ENCODE assay signal across 1 worm cellular context in the genomic region with DNA sequence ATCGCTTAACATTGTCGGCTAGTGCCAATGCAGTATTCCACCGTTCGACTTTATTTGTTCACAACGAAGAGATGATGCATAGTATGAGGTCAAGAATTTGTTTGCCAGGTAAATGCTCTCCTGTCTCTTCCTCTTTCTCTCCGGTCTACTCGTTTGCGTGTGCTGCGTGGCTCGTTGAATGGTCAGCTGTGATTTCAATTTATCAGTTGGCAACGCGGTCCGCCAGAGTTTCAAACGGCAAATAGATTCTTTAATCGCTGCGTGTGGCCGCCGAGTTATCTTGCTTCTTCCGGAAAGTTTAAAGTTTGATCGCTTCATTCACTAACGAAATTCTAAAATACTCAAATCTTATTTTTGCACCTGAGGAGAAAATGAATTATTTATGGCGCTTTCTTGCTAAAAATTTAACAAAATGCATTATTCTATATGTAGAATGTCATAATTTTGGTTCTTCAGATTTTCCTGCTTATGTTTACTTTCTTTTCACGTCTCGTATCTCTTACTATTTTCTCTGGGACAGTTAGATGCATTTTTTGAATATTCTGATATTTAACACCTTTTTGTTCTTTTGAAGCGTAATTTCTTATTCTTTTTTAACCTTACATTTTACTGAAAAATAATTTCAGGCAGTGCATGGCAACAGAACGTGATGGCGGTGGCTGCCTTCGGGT.
TF ChIP-seq lines count a peak whose summit lies in the region.

A gene (plus strand): TSS at position 621 of the 671 bp plus-strand sequence.

TF ChIP-seq in whole organism, L1 larva, 84 proteins besides CTCF, POLR2A, EP300 and RAD21 (continued from another document):
- TF ChIP-seq ces-1 (GFP tag; optimal IDR thresholded peaks at IDR 0.05; lab: Kevin White, UChicago) (no peak), hlh-4 (tag; optimal IDR thresholded peaks at IDR 0.05; lab: Kevin White, UChicago) (no peak), jun-1 (tag; optimal IDR thresholded peaks at IDR 0.05; lab: Kevin White, UChicago) (no peak), egl-13 (tag; optimal IDR thresholded peaks at IDR 0.05; lab: Kevin White, UChicago) (no peak), sptf-1 (tag; optimal IDR thresholded peaks at IDR 0.05; lab: Kevin White, UChicago) (no peak), nhr-76 (tag; optimal IDR thresholded peaks at IDR 0.05; lab: Kevin White, UChicago) (no peak), nhr-77 (tag; optimal IDR thresholded peaks at IDR 0.05; lab: Kevin White, UChicago) (no peak), lin-39 (tag; optimal IDR thresholded peaks at IDR 0.05; lab: Kevin White, UChicago) (no peak), rnt-1 (tag; optimal IDR thresholded peaks at IDR 0.05; lab: Kevin White, UChicago) (peak; percentile 58), mab-9 (GFP tag; IDR thresholded peaks at IDR 0.05; lab: Robert Waterston, UW) (no peak), grh-1 (GFP tag; IDR thresholded peaks at IDR 0.05; lab: Robert Waterston, UW) (no peak), tlp-1 (tag; optimal IDR thresholded peaks at IDR 0.05; lab: Kevin White, UChicago) (no peak), efl-1 (optimal IDR thresholded peaks at IDR 0.05; lab: Kevin White, UChicago) (no peak), efl-1 (GFP tag; optimal IDR thresholded peaks at IDR 0.05 in 1 of 2; lab: Kevin White, UChicago) (no peak), nhr-47 (tag; optimal IDR thresholded peaks at IDR 0.05; lab: Kevin White, UChicago) (no peak), tbx-2 (tag; optimal IDR thresholded peaks at IDR 0.05; lab: Kevin White, UChicago) (no peak), nhr-20 (tag; optimal IDR thresholded peaks at IDR 0.05; lab: Kevin White, UChicago) (no peak), mef-2 (tag; optimal IDR thresholded peaks at IDR 0.05; lab: Kevin White, UChicago) (no peak), C16A3.4 (tag; optimal IDR thresholded peaks at IDR 0.05; lab: Kevin White, UChicago) (no peak), Y116A8C.19 (tag; optimal IDR thresholded peaks at IDR 0.05; lab: Kevin White, UChicago; ENCODE audit: borderline replicate concordance) (no peak), dsc-1 (tag; optimal IDR thresholded peaks at IDR 0.05; lab: Kevin White, UChicago) (no peak), unc-62 (GFP tag; optimal IDR thresholded peaks at IDR 0.05; lab: Kevin White, UChicago) (no peak), C04F5.9 (tag; optimal IDR thresholded peaks at IDR 0.05; lab: Kevin White, UChicago) (no peak), snu-23 (GFP tag; optimal IDR thresholded peaks at IDR 0.05; lab: Kevin White, UChicago) (no peak), lir-3 (tag; optimal IDR thresholded peaks at IDR 0.05; lab: Kevin White, UChicago; ENCODE audit: poor library complexity) (no peak), skn-1 (tag; optimal IDR thresholded peaks at IDR 0.05; lab: Kevin White, UChicago) (no peak), nhr-90 (tag; optimal IDR thresholded peaks at IDR 0.05; lab: Kevin White, UChicago; ENCODE audit: poor library complexity) (no peak), pqm-1 (tag; optimal IDR thresholded peaks at IDR 0.05; lab: Kevin White, UChicago) (no peak), vab-15 (tag; optimal IDR thresholded peaks at IDR 0.05; lab: Kevin White, UChicago) (no peak), efl-3 (GFP tag; optimal IDR thresholded peaks at IDR 0.05; lab: Kevin White, UChicago) (no peak), nhr-28 (tag; optimal IDR thresholded peaks at IDR 0.05; lab: Kevin White, UChicago) (no peak), fos-1 (tag; optimal IDR thresholded peaks at IDR 0.05; lab: Kevin White, UChicago) (no peak), lin-15B (tag; optimal IDR thresholded peaks at IDR 0.05; lab: Kevin White, UChicago) (no peak), nhr-71 (tag; optimal IDR thresholded peaks at IDR 0.05; lab: Kevin White, UChicago) (peak; percentile 35), nhr-19 (GFP tag; conservative IDR thresholded peaks at IDR 0.05; lab: Robert Waterston, UW) (no peak), elt-3 (tag; optimal IDR thresholded peaks at IDR 0.05; lab: Kevin White, UChicago) (no peak), unc-98 (GFP tag; IDR thresholded peaks at IDR 0.05; lab: Robert Waterston, UW) (no peak), elt-2 (tag; optimal IDR thresholded peaks at IDR 0.05; lab: Kevin White, UChicago) (peak; percentile 7), unc-130 (tag; optimal IDR thresholded peaks at IDR 0.05; lab: Kevin White, UChicago) (peak; percentile 24), irx-1 (tag; optimal IDR thresholded peaks at IDR 0.05; lab: Kevin White, UChicago) (no peak), C34B4.2 (tag; optimal IDR thresholded peaks at IDR 0.05; lab: Kevin White, UChicago) (no peak), ceh-63 (GFP tag; optimal IDR thresholded peaks at IDR 0.05; lab: Kevin White, UChicago) (no peak), ztf-4 (tag; optimal IDR thresholded peaks at IDR 0.05; lab: Kevin White, UChicago) (no peak), ztf-11 (tag; optimal IDR thresholded peaks at IDR 0.05; lab: Kevin White, UChicago) (no peak), aha-1 (tag; optimal IDR thresholded peaks at IDR 0.05; lab: Kevin White, UChicago) (no peak), dpl-1 (GFP tag; optimal IDR thresholded peaks at IDR 0.05; lab: Kevin White, UChicago) (no peak), alr-1 (tag; optimal IDR thresholded peaks at IDR 0.05; lab: Kevin White, UChicago; ENCODE audit: borderline replicate concordance) (no peak), lin-14 (GFP tag; optimal IDR thresholded peaks at IDR 0.05; lab: Kevin White, UChicago) (peak; percentile 37), ceh-82 (tag; optimal IDR thresholded peaks at IDR 0.05; lab: Kevin White, UChicago) (no peak), ceh-88 (GFP tag; IDR thresholded peaks at IDR 0.05; lab: Robert Waterston, UW) (no peak)
